Worm (Caenorhabditis elegans) whole organism, L4 larva: ENCODE data around the gene C39B10.1.
A peak's percentile ranks its signal among the peaks of the same experiment; 100 is the strongest.

Experiments
- ZK546.5 ChIP-seq, 2 experiments: sonication (generic microtip); optimal IDR thresholded peaks; 2 replicates each; lab custom pipeline; 2017; ENCODE audit warnings: missing biosample characterization in 2 of 2, missing genetic modification characterization in 2 of 2
- dmd-6 ChIP-seq: fragments of 200-800 bp; sonication (Bioruptor generic); IDR thresholded peaks from 2 replicates; pipeline ENCODE4 v1.3.6; 2022; ENCODE audit warnings: missing genetic modification reagents, missing genetic modification characterization, missing compliant biosample characterization
- mdt-29 ChIP-seq: fragments of 200-800 bp; sonication (Bioruptor generic); IDR thresholded peaks from 2 replicates; pipeline ENCODE4 v1.3.6; 2022; ENCODE audit warnings: missing genetic modification reagents, missing genetic modification characterization, missing compliant biosample characterization
- saeg-2 ChIP-seq: fragments of 200-800 bp; sonication (Bioruptor generic); IDR thresholded peaks from 2 replicates; pipeline ENCODE4 v1.3.6; 2022; ENCODE audit warnings: missing genetic modification reagents, missing genetic modification characterization, missing compliant biosample characterization
- sdz-12 ChIP-seq: fragments of 200-800 bp; sonication (Bioruptor generic); optimal IDR thresholded peaks from 2 replicates; lab custom pipeline; 2018; ENCODE audit warnings: mild to moderate bottlenecking, missing genetic modification characterization, missing compliant biosample characterization
- unc-62 ChIP-seq, 3 experiments: fragments of 150-350 bp in 1 of 3; sonication (generic microtip); optimal IDR thresholded peaks in 2 of 3; peaks in 1 of 3; 1 replicate in 1 of 3; 2 replicates in 2 of 3; lab custom pipeline; 2014 to 2017; ENCODE audit warnings: missing biosample characterization in 3 of 3, missing genetic modification characterization in 3 of 3, missing genetic modification reagents in 3 of 3, missing genotype in 1 of 3

C39B10.1 gene

DNA sequence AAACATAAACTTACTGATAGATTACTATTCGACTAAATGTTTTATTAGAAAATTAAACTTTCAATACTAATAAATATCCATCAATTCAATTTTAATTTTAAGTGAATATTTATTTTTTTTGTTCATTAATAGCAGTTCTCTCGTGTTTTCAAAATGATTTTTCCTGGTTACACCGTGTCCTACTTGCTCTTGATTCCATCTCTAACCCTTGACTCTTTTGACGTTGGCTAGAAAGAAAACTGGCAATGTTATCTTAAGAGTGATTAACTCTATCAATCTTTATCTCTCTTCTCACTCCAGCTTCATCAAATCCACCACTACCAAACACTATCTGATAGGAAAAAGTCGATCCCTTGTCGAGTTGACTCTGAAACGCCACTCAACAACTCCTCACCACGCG lies 51.0 kb downstream of the C39B10.1 start, which contains the start of gene acr-8:
Gene acr-8, plus strand, starts transcription at position 301 of the 400 bp plus-strand sequence.
- TF ChIP-seq dmd-6 (GFP tag; lab: Robert Waterston, UW), result no peak
- no peak for TF ChIP-seq saeg-2 (GFP tag; lab: Robert Waterston, UW)
- TF ChIP-seq ZK546.5 (tag; optimal IDR thresholded peaks at IDR 0.05; lab: Kevin White, UChicago), result no peak
- TF ChIP-seq unc-62 (GFP tag; optimal IDR thresholded peaks at IDR 0.05 in 1 of 2; lab: Kevin White, UChicago), result peak in 1 of 2 experiments; percentile 53
- no peak for TF ChIP-seq unc-62 (tag; optimal IDR thresholded peaks at IDR 0.05; lab: Kevin White, UChicago)
- TF ChIP-seq, all 104 proteins: peak for 1

DNA sequence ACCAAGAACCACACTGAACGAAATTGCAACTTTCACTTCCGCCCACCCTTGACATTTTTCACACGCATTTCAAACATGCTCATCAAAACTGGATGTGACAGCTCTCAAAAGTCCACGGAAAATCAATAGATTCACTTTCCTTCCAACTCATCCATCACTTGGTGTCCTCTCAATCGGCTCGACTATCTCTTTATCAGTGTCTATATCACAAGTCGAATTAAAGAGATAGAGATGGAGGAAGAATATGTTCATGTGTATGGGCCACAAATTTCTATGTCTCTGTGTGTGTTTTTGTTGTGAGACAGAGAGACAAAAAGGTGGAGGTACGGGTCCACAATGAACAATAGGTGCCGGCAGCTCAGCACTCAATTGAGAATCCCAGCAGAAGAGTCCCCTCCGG lies 52.9 kb downstream of the C39B10.1 start:
- no peak for TF ChIP-seq sdz-12
- TF ChIP-seq mdt-29, result no peak
